Worm (Caenorhabditis elegans) whole organism, L1 larva: ENCODE data around the gene ZK632.11.

ENCODE experiments used
- C04F5.9 ChIP-seq: sonication (generic microtip); optimal IDR thresholded peaks from 2 replicates; lab custom pipeline; 2016; ENCODE audit warnings: missing genetic modification characterization, missing compliant biosample characterization
- aly-2 ChIP-seq: fragments of 150-350 bp; optimal IDR thresholded peaks from 2 replicates; lab custom pipeline; 2014; ENCODE audit warnings: missing biosample characterization, missing genetic modification characterization
- ceh-82 ChIP-seq, 3 experiments: fragments of 150-350 bp in 1 of 3; sonication (generic microtip) in 2 of 3; optimal IDR thresholded peaks; 2 replicates each; lab custom pipeline; 2014 to 2017; ENCODE audit warnings: missing biosample characterization in 3 of 3, missing genetic modification characterization in 3 of 3
- dpl-1 ChIP-seq, 3 experiments: fragments of 150-350 bp in 2 of 3; sonication (generic microtip) in 1 of 3; optimal IDR thresholded peaks; 2 replicates each; lab custom pipeline; 2014 to 2017; ENCODE audit warnings: missing biosample characterization in 3 of 3, missing genetic modification characterization in 3 of 3, missing genetic modification reagents in 3 of 3
- ets-5 ChIP-seq: fragments of 200-800 bp; sonication (Bioruptor generic); IDR thresholded peaks from 2 replicates; pipeline ENCODE4 v1.3.6; 2022; ENCODE audit warnings: missing genetic modification characterization, missing compliant biosample characterization
- lin-13 ChIP-seq: fragments of 150-350 bp; optimal IDR thresholded peaks from 2 replicates; lab custom pipeline; 2014; ENCODE audit warnings: missing biosample characterization, missing genetic modification reagents, missing genetic modification characterization
- lin-15B ChIP-seq: fragments of 150-350 bp; sonication (generic microtip); optimal IDR thresholded peaks from 3 replicates; lab custom pipeline; 2014; ENCODE audit warnings: missing biosample characterization, missing genetic modification characterization
- nhr-76 ChIP-seq: sonication (generic microtip); optimal IDR thresholded peaks from 2 replicates; lab custom pipeline; 2017; ENCODE audit warnings: missing biosample characterization, missing genetic modification characterization
- nhr-90 ChIP-seq: sonication (generic microtip); optimal IDR thresholded peaks from 2 replicates; lab custom pipeline; 2016; ENCODE audit warnings: mild to moderate bottlenecking, missing genetic modification characterization, missing compliant biosample characterization; ENCODE audit not compliant: poor library complexity
- skn-1 ChIP-seq: fragments of 150-350 bp; optimal IDR thresholded peaks from 2 replicates; lab custom pipeline; 2014; ENCODE audit warnings: missing biosample characterization, missing genetic modification characterization
- snpc-4 ChIP-seq: fragments of 150-350 bp; optimal IDR thresholded peaks from 2 replicates; lab custom pipeline; 2014; ENCODE audit warnings: missing biosample characterization, missing genetic modification characterization
- sptf-1 ChIP-seq: fragments of 150-350 bp; optimal IDR thresholded peaks from 2 replicates; lab custom pipeline; 2014; ENCODE audit warnings: missing biosample characterization, missing genetic modification characterization
- unc-62 ChIP-seq: fragments of 150-350 bp; optimal IDR thresholded peaks from 2 replicates; lab custom pipeline; 2014; ENCODE audit warnings: missing biosample characterization, missing genetic modification reagents, missing genetic modification characterization
- zag-1 ChIP-seq: fragments of 150-350 bp; optimal IDR thresholded peaks from 2 replicates; lab custom pipeline; 2014; ENCODE audit warnings: missing biosample characterization, missing genetic modification characterization

DNA sequence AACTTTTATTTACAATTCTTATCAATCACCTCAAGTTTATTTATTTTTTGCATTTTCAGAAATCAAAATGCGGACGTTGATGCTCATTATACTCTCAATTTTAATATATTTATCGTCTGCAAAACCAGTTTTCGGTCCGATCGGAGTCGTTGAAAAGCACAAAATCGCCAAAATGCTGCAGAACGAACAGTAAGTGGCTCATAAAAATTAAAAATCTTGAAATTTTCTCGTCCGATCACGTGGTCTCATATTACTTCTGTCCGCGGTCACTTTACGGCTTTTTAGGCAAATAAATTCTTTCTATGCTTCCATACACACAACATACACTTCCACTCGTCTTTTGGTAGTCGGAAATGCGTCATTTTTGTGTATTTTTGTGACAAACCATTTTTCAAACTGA lies 16.0 kb downstream of the ZK632.11 start, which contains the start of gene K11H3.5:
- TF ChIP-seq snpc-4 (tag; lab: Kevin White, UChicago) = no peak
- no peak for TF ChIP-seq ceh-82 (tag; optimal IDR thresholded peaks at IDR 0.05; lab: Kevin White, UChicago)
- TF ChIP-seq lin-13 (GFP tag; lab: Kevin White, UChicago) = no peak
- TF ChIP-seq nhr-90 (tag; lab: Kevin White, UChicago) = no peak
- no peak for TF ChIP-seq sptf-1 (tag; lab: Kevin White, UChicago)
- no peak for TF ChIP-seq aly-2 (tag; lab: Kevin White, UChicago)
- no peak for TF ChIP-seq unc-62 (GFP tag; lab: Kevin White, UChicago)
- no peak for TF ChIP-seq C04F5.9
- no peak for TF ChIP-seq dpl-1 (GFP tag; optimal IDR thresholded peaks at IDR 0.05; lab: Kevin White, UChicago)
- TF ChIP-seq nhr-76 (tag; lab: Kevin White, UChicago) = no peak
- no peak for TF ChIP-seq ets-5 (GFP tag; lab: Robert Waterston, UW)
- TF ChIP-seq skn-1 (tag; lab: Kevin White, UChicago) = no peak
- TF ChIP-seq lin-15B (tag; lab: Kevin White, UChicago) = no peak
- TF ChIP-seq zag-1 = no peak
